Fruit fly (Drosophila melanogaster): ENCODE data around the gene CG5515.

The CG5515 gene

dm6 chr3R:24186188-24186587, 2.5 kb downstream of the CG5515 start, which contains the start of gene mora:
mora (plus strand) TSS chr3R:24186359.
- no peak for TF ChIP-seq Myc (optimal IDR thresholded peaks at IDR 0.05)
- TF ChIP-seq ttk (optimal IDR thresholded peaks at IDR 0.05) = no peak
- no peak for TF ChIP-seq psq (optimal IDR thresholded peaks at IDR 0.05)
- no peak for TF ChIP-seq h (optimal IDR thresholded peaks at IDR 0.05)
- no peak for TF ChIP-seq insv (optimal IDR thresholded peaks at IDR 0.05)
- TF ChIP-seq Sin3A (optimal IDR thresholded peaks at IDR 0.05) = no peak

dm6 chr3R:24172379-24172778, 16.3 kb downstream of the CG5515 start, which contains the start of gene CG13606:
CG13606 (plus strand) TSS chr3R:24172628.
- no peak for TF ChIP-seq psq (optimal IDR thresholded peaks at IDR 0.05)
- no peak for TF ChIP-seq h (optimal IDR thresholded peaks at IDR 0.05)
- TF ChIP-seq Myc (optimal IDR thresholded peaks at IDR 0.05) = no peak
- no peak for TF ChIP-seq Sin3A (optimal IDR thresholded peaks at IDR 0.05)
- TF ChIP-seq ttk (optimal IDR thresholded peaks at IDR 0.05) = no peak
- TF ChIP-seq insv (optimal IDR thresholded peaks at IDR 0.05) = no peak

dm6 chr3R:24169362-24169761, 19.3 kb downstream of the CG5515 start, which contains the start of gene CG5510:
CG5510 (minus strand) TSS chr3R:24169562.
- TF ChIP-seq ttk (optimal IDR thresholded peaks at IDR 0.05) (no peak), insv (optimal IDR thresholded peaks at IDR 0.05) (no peak), h (optimal IDR thresholded peaks at IDR 0.05) (no peak), psq (optimal IDR thresholded peaks at IDR 0.05) (no peak), Sin3A (optimal IDR thresholded peaks at IDR 0.05) (no peak), Myc (optimal IDR thresholded peaks at IDR 0.05) (no peak)

dm6 chr3R:24163556-24164022, 25.1 kb downstream of the CG5515 start, which contains the start of gene Apc2:
Apc2 (plus strand) TSS chr3R:24163966.
- TF ChIP-seq Sin3A (optimal IDR thresholded peaks at IDR 0.05) = no peak
- no peak for TF ChIP-seq insv (optimal IDR thresholded peaks at IDR 0.05)
- no peak for TF ChIP-seq Myc (optimal IDR thresholded peaks at IDR 0.05)
- no peak for TF ChIP-seq ttk (optimal IDR thresholded peaks at IDR 0.05)
- no peak for TF ChIP-seq psq (optimal IDR thresholded peaks at IDR 0.05)
- TF ChIP-seq h (optimal IDR thresholded peaks at IDR 0.05) = no peak

dm6 chr3R:24162774-24163555, 25.7 kb downstream of the CG5515 start, which contains the start of gene mRpS24:
mRpS24 (minus strand) TSS chr3R:24163545.
- TF ChIP-seq Sin3A (optimal IDR thresholded peaks at IDR 0.05) = no peak
- no peak for TF ChIP-seq Myc (optimal IDR thresholded peaks at IDR 0.05)
- TF ChIP-seq h (optimal IDR thresholded peaks at IDR 0.05) = no peak
- no peak for TF ChIP-seq insv (optimal IDR thresholded peaks at IDR 0.05)
- no peak for TF ChIP-seq ttk (optimal IDR thresholded peaks at IDR 0.05)
- TF ChIP-seq psq (optimal IDR thresholded peaks at IDR 0.05) = no peak

- TF ChIP-seq h (optimal IDR thresholded peaks at IDR 0.05) = no peak
- no peak for TF ChIP-seq insv (optimal IDR thresholded peaks at IDR 0.05)
- no peak for TF ChIP-seq ttk (optimal IDR thresholded peaks at IDR 0.05)
- TF ChIP-seq psq (optimal IDR thresholded peaks at IDR 0.05) = no peak
- TF ChIP-seq Myc (optimal IDR thresholded peaks at IDR 0.05) = no peak
- TF ChIP-seq Sin3A (optimal IDR thresholded peaks at IDR 0.05) = no peak
These were observed 27.4 kb downstream of the CG5515 start, which contains the start of the genes Myo95E and TBC1d7 for dm6 chr3R:24161173-24161811. Myo95E (minus strand) TSS chr3R:24161498. TBC1d7 (plus strand) TSS chr3R:24161727.

- TF ChIP-seq psq (optimal IDR thresholded peaks at IDR 0.05) = no peak
- TF ChIP-seq insv (optimal IDR thresholded peaks at IDR 0.05) = no peak
- no peak for TF ChIP-seq Myc (optimal IDR thresholded peaks at IDR 0.05)
- no peak for TF ChIP-seq ttk (optimal IDR thresholded peaks at IDR 0.05)
These were observed 36.5 kb downstream of the CG5515 start, which contains the start of the genes p38a and CG6178 for dm6 chr3R:24151924-24152809. p38a (minus strand) TSS chr3R:24152321. CG6178 (plus strand) TSS chr3R:24152347.

- TF ChIP-seq Sin3A (optimal IDR thresholded peaks at IDR 0.05) (no peak), ttk (optimal IDR thresholded peaks at IDR 0.05) (no peak), psq (optimal IDR thresholded peaks at IDR 0.05) (no peak), Myc (optimal IDR thresholded peaks at IDR 0.05) (no peak), insv (optimal IDR thresholded peaks at IDR 0.05) (no peak), h (optimal IDR thresholded peaks at IDR 0.05) (no peak)
These were observed 38.6 kb downstream of the CG5515 start, which contains the start of gene p38c for dm6 chr3R:24150103-24150502. p38c (minus strand) TSS chr3R:24150203.

- TF ChIP-seq Myc (optimal IDR thresholded peaks at IDR 0.05) (no peak), Sin3A (optimal IDR thresholded peaks at IDR 0.05) (no peak), h (optimal IDR thresholded peaks at IDR 0.05) (no peak), psq (optimal IDR thresholded peaks at IDR 0.05) (no peak), insv (optimal IDR thresholded peaks at IDR 0.05) (no peak), ttk (optimal IDR thresholded peaks at IDR 0.05) (no peak)
These were observed 39.9 kb downstream of the CG5515 start, which contains the start of gene Slimp for dm6 chr3R:24148838-24149237. Slimp (minus strand) TSS chr3R:24148967.

dm6 chr3R:24144542-24144941, 44.2 kb downstream of the CG5515 start:
- TF ChIP-seq insv (optimal IDR thresholded peaks at IDR 0.05) (no peak), psq (optimal IDR thresholded peaks at IDR 0.05) (no peak), h (optimal IDR thresholded peaks at IDR 0.05) (no peak), Sin3A (optimal IDR thresholded peaks at IDR 0.05) (no peak), Myc (optimal IDR thresholded peaks at IDR 0.05) (no peak), ttk (optimal IDR thresholded peaks at IDR 0.05) (no peak)

- TF ChIP-seq h (optimal IDR thresholded peaks at IDR 0.05) (no peak), Sin3A (optimal IDR thresholded peaks at IDR 0.05) (no peak), Myc (optimal IDR thresholded peaks at IDR 0.05) (no peak), insv (optimal IDR thresholded peaks at IDR 0.05) (no peak), ttk (optimal IDR thresholded peaks at IDR 0.05) (no peak), psq (optimal IDR thresholded peaks at IDR 0.05) (no peak)
These were observed 44.9 kb downstream of the CG5515 start for dm6 chr3R:24143779-24144178.

All from Kc167 (cell line).